Fruit fly (Drosophila melanogaster): ENCODE results near the gene CG5641.

dm6 chr3R:12456370-12456940, 27.4 kb upstream of the CG5641 start, which contains the start of gene trus:
- no peak for TF ChIP-seq kay (GFP tag; ENCODE audit: borderline replicate concordance)
- no peak for TF ChIP-seq ovo (GFP tag; optimal IDR thresholded peaks at IDR 0.05)
- TF ChIP-seq pad (GFP tag; optimal IDR thresholded peaks at IDR 0.05): no peak
- no peak for TF ChIP-seq CG11617 (GFP tag; optimal IDR thresholded peaks at IDR 0.05)
- no peak for TF ChIP-seq CG33017 (tag; optimal IDR thresholded peaks at IDR 0.05)
- TF ChIP-seq Clk (GFP tag; optimal IDR thresholded peaks at IDR 0.05): no peak
- no peak for TF ChIP-seq tj (GFP tag; optimal IDR thresholded peaks at IDR 0.05)
